Fruit fly (Drosophila melanogaster) whole organism, embryonic: ENCODE results near the gene Ddc.
A peak's percentile ranks its signal among the peaks of the same experiment; 100 is the strongest.

ENCODE experiments used
- Bdp1 ChIP-seq: fragments of 200-800 bp; sonication (Bioruptor generic); optimal IDR thresholded peaks from 3 replicates; lab custom pipeline; 2016; ENCODE audit warnings: missing biosample characterization, missing genetic modification characterization
- BtbVII ChIP-seq: fragments of 200-800 bp; sonication (Bioruptor generic); optimal IDR thresholded peaks from 3 replicates; lab custom pipeline; 2017; ENCODE audit warnings: missing biosample characterization, mild to moderate bottlenecking, missing genetic modification characterization
- CG10274 ChIP-seq: fragments of 200-800 bp; sonication (Bioruptor generic); optimal IDR thresholded peaks from 3 replicates; lab custom pipeline; 2017; ENCODE audit warnings: missing biosample characterization, mild to moderate bottlenecking, missing genetic modification characterization
- CG15073 ChIP-seq: fragments of 200-800 bp; sonication (Bioruptor generic); optimal IDR thresholded peaks from 2 replicates; lab custom pipeline; 2016; ENCODE audit warnings: missing biosample characterization, missing genetic modification characterization
- CG15601 ChIP-seq: fragments of 200-800 bp; sonication (Bioruptor generic); optimal IDR thresholded peaks from 3 replicates; lab custom pipeline; 2019; ENCODE audit warnings: missing biosample characterization, mild to moderate bottlenecking, missing genetic modification characterization, moderate library complexity
- CG1602 ChIP-seq: fragments of 200-800 bp; sonication (Bioruptor generic); optimal IDR thresholded peaks from 3 replicates; lab custom pipeline; 2016; ENCODE audit warnings: missing biosample characterization, missing genetic modification characterization
- CG16863 ChIP-seq: fragments of 200-800 bp; sonication (Bioruptor generic); optimal IDR thresholded peaks from 3 replicates; lab custom pipeline; 2016; ENCODE audit warnings: missing biosample characterization, missing genetic modification characterization
- CG17361 ChIP-seq: fragments of 200-800 bp; sonication (Bioruptor generic); IDR thresholded peaks from 3 replicates; pipeline ENCODE4 v1.3.6; 2022; ENCODE audit warnings: missing biosample characterization, missing genetic modification characterization
- CG1792 ChIP-seq: fragments of 200-800 bp; sonication (Bioruptor generic); optimal IDR thresholded peaks from 2 replicates; lab custom pipeline; 2016; ENCODE audit warnings: missing biosample characterization, missing genetic modification characterization
- CG18476 ChIP-seq: fragments of 200-800 bp; sonication (Bioruptor generic); optimal IDR thresholded peaks from 2 replicates; lab custom pipeline; 2016; ENCODE audit warnings: missing biosample characterization, mild to moderate bottlenecking, missing genetic modification characterization
- CG18764 ChIP-seq: fragments of 200-800 bp; sonication (Bioruptor generic); optimal IDR thresholded peaks from 3 replicates; lab custom pipeline; 2016; ENCODE audit warnings: missing biosample characterization, missing genetic modification characterization
- CG2875 ChIP-seq: fragments of 200-800 bp; sonication (Bioruptor generic); optimal IDR thresholded peaks from 2 replicates; lab custom pipeline; 2017; ENCODE audit warnings: missing biosample characterization, mild to moderate bottlenecking, missing genetic modification characterization, missing genetic modification reagents
- CG3281 ChIP-seq: fragments of 200-800 bp; sonication (Bioruptor generic); optimal IDR thresholded peaks from 3 replicates; lab custom pipeline; 2017; ENCODE audit warnings: missing biosample characterization, mild to moderate bottlenecking, missing genetic modification characterization
- CG3407 ChIP-seq: fragments of 200-800 bp; sonication (Bioruptor generic); optimal IDR thresholded peaks from 2 replicates; lab custom pipeline; 2018; ENCODE audit warnings: missing biosample characterization, mild to moderate bottlenecking, missing genetic modification characterization
- CG34224 ChIP-seq: fragments of 200-800 bp; sonication (Bioruptor generic); IDR thresholded peaks from 3 replicates; pipeline ENCODE4 v1.3.6; 2022; ENCODE audit warnings: missing biosample characterization, missing genetic modification characterization; ENCODE audit not compliant: partially characterized antibody
- CG3838 ChIP-seq: fragments of 200-800 bp; sonication (Bioruptor generic); optimal IDR thresholded peaks from 3 replicates; lab custom pipeline; 2016; ENCODE audit warnings: missing biosample characterization, missing genetic modification characterization
- CG4424 ChIP-seq: fragments of 200-800 bp; sonication (Bioruptor generic); optimal IDR thresholded peaks from 3 replicates; lab custom pipeline; 2016; ENCODE audit warnings: missing biosample characterization, missing genetic modification characterization
- CG5180 ChIP-seq: fragments of 200-800 bp; sonication (Bioruptor generic); optimal IDR thresholded peaks from 3 replicates; lab custom pipeline; 2017; ENCODE audit warnings: missing biosample characterization, missing genetic modification characterization, mild to moderate bottlenecking, moderate library complexity, missing genetic modification reagents
- CG6254 ChIP-seq: fragments of 200-800 bp; sonication (Bioruptor generic); optimal IDR thresholded peaks from 3 replicates; lab custom pipeline; 2017; ENCODE audit warnings: mild to moderate bottlenecking, missing biosample characterization, missing genetic modification reagents, missing genetic modification characterization
- CG6813 ChIP-seq: fragments of 200-800 bp; sonication (Bioruptor generic); optimal IDR thresholded peaks from 2 replicates; lab custom pipeline; 2017; ENCODE audit warnings: missing biosample characterization, missing genetic modification characterization, mild to moderate bottlenecking, moderate library complexity, missing genetic modification reagents
- CG7372 ChIP-seq: fragments of 200-800 bp; sonication (Bioruptor generic); IDR thresholded peaks from 2 replicates; pipeline ENCODE4 v1.3.6; 2022; ENCODE audit warnings: missing biosample characterization, missing genetic modification characterization
- CG8388 ChIP-seq: fragments of 200-800 bp; sonication (Bioruptor generic); optimal IDR thresholded peaks from 2 replicates; lab custom pipeline; 2019; ENCODE audit warnings: missing biosample characterization, mild to moderate bottlenecking, missing genetic modification characterization, moderate library complexity
- CkIIα-i1 ChIP-seq: fragments of 200-800 bp; sonication (Bioruptor generic); IDR thresholded peaks from 2 replicates; pipeline ENCODE4 v1.3.6; 2022; ENCODE audit warnings: missing biosample characterization, missing genetic modification characterization
- Dek ChIP-seq: fragments of 200-800 bp; sonication (Bioruptor generic); optimal IDR thresholded peaks from 3 replicates; lab custom pipeline; 2019; ENCODE audit warnings: missing biosample characterization, mild to moderate bottlenecking, missing genetic modification characterization, moderate library complexity
- Drgx ChIP-seq: fragments of 200-800 bp; sonication (Bioruptor generic); IDR thresholded peaks from 2 replicates; pipeline ENCODE4 v1.3.6; 2022; ENCODE audit warnings: missing biosample characterization, missing genetic modification characterization
- Ets65A ChIP-seq: fragments of 200-800 bp; sonication (Bioruptor generic); peaks from one replicate; lab custom pipeline; 2016; ENCODE audit warnings: missing biosample characterization, missing genetic modification characterization
- Gug ChIP-seq: fragments of 200-800 bp; sonication (Bioruptor generic); IDR thresholded peaks from 4 replicates; pipeline ENCODE4 v1.3.6; 2022; ENCODE audit warnings: missing biosample characterization, missing genetic modification characterization
- Hsf ChIP-seq: fragments of 200-800 bp; sonication (Bioruptor generic); optimal IDR thresholded peaks from 3 replicates; lab custom pipeline; 2016; ENCODE audit warnings: missing biosample characterization, missing genetic modification characterization
- Med ChIP-seq: fragments of 200-800 bp; sonication (Bioruptor generic); peaks from one replicate; lab custom pipeline; 2016; ENCODE audit warnings: missing biosample characterization, missing genetic modification characterization, mild to moderate bottlenecking, inconsistent platforms, moderate library complexity
- Meics ChIP-seq: fragments of 200-800 bp; sonication (Bioruptor generic); optimal IDR thresholded peaks from 2 replicates; lab custom pipeline; 2017; ENCODE audit warnings: missing biosample characterization, mild to moderate bottlenecking, missing genetic modification characterization
- NC2β ChIP-seq: fragments of 200-800 bp; sonication (Bioruptor generic); optimal IDR thresholded peaks from 2 replicates; lab custom pipeline; 2016; ENCODE audit warnings: missing biosample characterization, missing genetic modification characterization
- NfI ChIP-seq: fragments of 200-800 bp; sonication (Bioruptor generic); optimal IDR thresholded peaks from 3 replicates; lab custom pipeline; 2018; ENCODE audit warnings: missing biosample characterization, mild to moderate bottlenecking, missing genetic modification characterization, moderate library complexity
- Scr ChIP-seq: fragments of 200-800 bp; sonication (Bioruptor generic); IDR thresholded peaks from 2 replicates; pipeline ENCODE4 v1.3.6; 2022; ENCODE audit warnings: missing biosample characterization, missing genetic modification characterization; ENCODE audit not compliant: partially characterized antibody
- Six4 ChIP-seq: fragments of 200-800 bp; sonication (Bioruptor generic); optimal IDR thresholded peaks from 2 replicates; lab custom pipeline; 2016; ENCODE audit warnings: missing biosample characterization, missing genetic modification characterization
- YL-1 ChIP-seq: fragments of 200-800 bp; sonication (Bioruptor generic); optimal IDR thresholded peaks from 3 replicates; lab custom pipeline; 2017; ENCODE audit warnings: missing biosample characterization, mild to moderate bottlenecking, missing genetic modification characterization
- amos ChIP-seq: fragments of 200-800 bp; sonication (Bioruptor generic); IDR thresholded peaks from 2 replicates; pipeline ENCODE4 v1.3.6; 2022; ENCODE audit warnings: missing biosample characterization, missing genetic modification characterization; ENCODE audit not compliant: partially characterized antibody
- az2 ChIP-seq: fragments of 200-800 bp; sonication (Bioruptor generic); optimal IDR thresholded peaks from 3 replicates; lab custom pipeline; 2016; ENCODE audit warnings: missing biosample characterization, missing genetic modification characterization
- bsh ChIP-seq, 2 experiments: fragments of 200-800 bp; sonication (Bioruptor generic); optimal IDR thresholded peaks; 2 replicates each; lab custom pipeline; 2017 to 2018; ENCODE audit warnings: mild to moderate bottlenecking in 2 of 2, missing biosample characterization in 2 of 2, missing genetic modification characterization in 2 of 2, moderate library complexity in 1 of 2
- crc ChIP-seq: fragments of 200-800 bp; sonication (Bioruptor generic); optimal IDR thresholded peaks from 2 replicates; lab custom pipeline; 2016; ENCODE audit warnings: missing biosample characterization, missing genetic modification characterization
- dan ChIP-seq: fragments of 200-800 bp; sonication (Bioruptor generic); IDR thresholded peaks from 2 replicates; pipeline ENCODE4 v1.3.6; 2022; ENCODE audit warnings: missing biosample characterization, missing genetic modification characterization
- dpn ChIP-seq, 2 experiments: fragments of 200-800 bp; sonication (Bioruptor generic); optimal IDR thresholded peaks; 3 replicates each; lab custom pipeline; 2016; ENCODE audit warnings: missing biosample characterization in 2 of 2, missing genetic modification characterization in 2 of 2
- esg ChIP-seq: fragments of 200-800 bp; sonication (Bioruptor generic); conservative IDR thresholded peaks from 2 replicates; pipeline ENCODE4 v1.3.6; 2022; ENCODE audit warnings: missing biosample characterization, missing genetic modification characterization
- eyg ChIP-seq: fragments of 200-800 bp; sonication (Bioruptor generic); optimal IDR thresholded peaks from 3 replicates; lab custom pipeline; 2016; ENCODE audit warnings: missing biosample characterization, missing genetic modification characterization
- lbe ChIP-seq: fragments of 200-800 bp; sonication (Bioruptor generic); optimal IDR thresholded peaks from 2 replicates; lab custom pipeline; 2016; ENCODE audit warnings: missing biosample characterization, mild to moderate bottlenecking, missing genetic modification characterization
- nmo ChIP-seq: fragments of 200-800 bp; sonication (Bioruptor generic); optimal IDR thresholded peaks from 2 replicates; lab custom pipeline; 2018; ENCODE audit warnings: missing biosample characterization, mild to moderate bottlenecking, missing genetic modification characterization, moderate library complexity
- pnt ChIP-seq: fragments of 200-800 bp; sonication (Bioruptor generic); optimal IDR thresholded peaks from 3 replicates; lab custom pipeline; 2016; ENCODE audit warnings: missing biosample characterization, missing genetic modification characterization
- pros ChIP-seq: fragments of 200-800 bp; sonication (Bioruptor generic); optimal IDR thresholded peaks from 3 replicates; lab custom pipeline; 2019; ENCODE audit warnings: missing biosample characterization, mild to moderate bottlenecking, missing genetic modification characterization, moderate library complexity
- row ChIP-seq: fragments of 200-800 bp; sonication (Bioruptor generic); IDR thresholded peaks from 3 replicates; pipeline ENCODE4 v1.3.6; 2022; ENCODE audit warnings: missing biosample characterization, missing genetic modification characterization
- schlank ChIP-seq: fragments of 200-800 bp; sonication (Bioruptor generic); optimal IDR thresholded peaks from 2 replicates; lab custom pipeline; 2018; ENCODE audit warnings: missing biosample characterization, mild to moderate bottlenecking, missing genetic modification characterization
- tup ChIP-seq: fragments of 200-800 bp; sonication (Bioruptor generic); optimal IDR thresholded peaks from 2 replicates; lab custom pipeline; 2016; ENCODE audit warnings: missing biosample characterization, mild to moderate bottlenecking, missing genetic modification characterization, moderate library complexity
- vfl ChIP-seq: fragments of 200-800 bp; sonication (Bioruptor generic); optimal IDR thresholded peaks from 2 replicates; lab custom pipeline; 2016; ENCODE audit warnings: missing biosample characterization, missing genetic modification characterization

Gene Ddc

dm6 chr2L:19120984-19121383, 878 bp upstream of the Ddc start (continued):
- TF ChIP-seq CkIIα-i1 (GFP tag; lab: Robert Waterston, UW) (no peak), dpn (GFP tag; optimal IDR thresholded peaks at IDR 0.05; lab: Kevin White, UChicago) (no peak), amos (GFP tag; lab: Robert Waterston, UW) (no peak), BtbVII (peak; percentile 52), esg (peak; percentile 40; the same call in 1 of the 2 replicates), Med (GFP tag; lab: Kevin White, UChicago) (peak; percentile 65), row (GFP tag; lab: Robert Waterston, UW) (peak; percentile 33; the same call in 1 of the 3 replicates), CG15601 (tag; lab: Kevin White, UChicago) (peak; percentile 24), Gug (peak; percentile 32; the same call in 1 of the 4 replicates), CG17361 (peak; percentile 68), Dek (tag; lab: Kevin White, UChicago) (peak; percentile 8), YL-1 (GFP tag; lab: Kevin White, UChicago) (no peak), Ets65A (peak; percentile 93), CG34224 (GFP tag; lab: Robert Waterston, UW) (no peak), CG8388 (GFP tag; lab: Kevin White, UChicago) (peak; percentile 20), vfl (GFP tag; lab: Kevin White, UChicago) (no peak), Bdp1 (GFP tag; lab: Kevin White, UChicago) (no peak), CG1792 (GFP tag; lab: Kevin White, UChicago) (peak; percentile 7), tup (GFP tag; lab: Kevin White, UChicago) (no peak), CG6813 (GFP tag; lab: Kevin White, UChicago) (peak; percentile 13), nmo (peak; percentile 25), CG2875 (GFP tag; lab: Kevin White, UChicago) (peak; percentile 32), CG7372 (GFP tag; lab: Robert Waterston, UW) (no peak), CG4424 (GFP tag; lab: Kevin White, UChicago) (peak; percentile 53), eyg (GFP tag; lab: Kevin White, UChicago) (peak; percentile 22), lbe (GFP tag; lab: Kevin White, UChicago) (no peak), NfI (no peak), Meics (GFP tag; lab: Kevin White, UChicago) (peak; percentile 60), schlank (tag; lab: Kevin White, UChicago) (no peak), bsh (GFP tag; optimal IDR thresholded peaks at IDR 0.05; lab: Kevin White, UChicago) (peak; percentile 3 to 25), CG6254 (GFP tag; lab: Kevin White, UChicago) (peak; percentile 19), CG3407 (no peak), CG18764 (peak; percentile 2), Drgx (peak; percentile 24), CG3281 (GFP tag; lab: Kevin White, UChicago) (peak; percentile 55), Scr (no peak), CG16863 (no peak), Hsf (GFP tag; lab: Kevin White, UChicago) (peak; percentile 12), dan (GFP tag; lab: Robert Waterston, UW) (no peak), CG1602 (GFP tag; lab: Kevin White, UChicago) (peak; percentile 51), CG15073 (GFP tag; lab: Kevin White, UChicago) (no peak), NC2β (GFP tag; lab: Kevin White, UChicago) (no peak), CG10274 (GFP tag; lab: Kevin White, UChicago) (peak; percentile 3), az2 (GFP tag; lab: Kevin White, UChicago) (peak; percentile 1), CG3838 (GFP tag; lab: Kevin White, UChicago) (no peak), Six4 (GFP tag; lab: Kevin White, UChicago) (peak; percentile 0), pros (GFP tag; lab: Kevin White, UChicago) (no peak), CG5180 (GFP tag; lab: Kevin White, UChicago) (no peak), pnt (peak; percentile 39), crc (GFP tag; lab: Kevin White, UChicago) (peak; percentile 6), CG18476 (GFP tag; lab: Kevin White, UChicago) (peak; percentile 7)
